Fruit fly (Drosophila melanogaster) whole organism, embryonic: Measurements from ENCODE around the gene CG33923.

Experiments
- Aef1 ChIP-seq: fragments of 200-800 bp; sonication (Bioruptor generic); IDR thresholded peaks from 3 replicates; pipeline ENCODE4 v1.3.6; 2022; ENCODE audit warnings: missing biosample characterization, missing genetic modification characterization
- CG10267 ChIP-seq: fragments of 200-800 bp; sonication (Bioruptor generic); optimal IDR thresholded peaks from 2 replicates; lab custom pipeline; 2018; ENCODE audit warnings: missing biosample characterization, mild to moderate bottlenecking, missing genetic modification characterization, moderate library complexity
- CG12071 ChIP-seq: fragments of 200-800 bp; sonication (Bioruptor generic); optimal IDR thresholded peaks from 3 replicates; lab custom pipeline; 2018; ENCODE audit warnings: missing biosample characterization, mild to moderate bottlenecking, missing genetic modification characterization
- CG12104 ChIP-seq: fragments of 200-800 bp; sonication (Bioruptor generic); optimal IDR thresholded peaks from 3 replicates; lab custom pipeline; 2016; ENCODE audit warnings: missing biosample characterization, missing genetic modification characterization
- CG13287 ChIP-seq: fragments of 200-800 bp; sonication (Bioruptor generic); IDR thresholded peaks from 2 replicates; pipeline ENCODE4 v1.3.6; 2022; ENCODE audit warnings: missing biosample characterization, missing genetic modification characterization; ENCODE audit not compliant: partially characterized antibody
- CG14014 ChIP-seq: fragments of 200-800 bp; sonication (Bioruptor generic); IDR thresholded peaks from 2 replicates; pipeline ENCODE4 v1.3.6; 2022; ENCODE audit warnings: missing biosample characterization, missing genetic modification characterization
- CG15011 ChIP-seq: fragments of 200-800 bp; sonication (Bioruptor generic); optimal IDR thresholded peaks from 3 replicates; lab custom pipeline; 2018; ENCODE audit warnings: missing biosample characterization, mild to moderate bottlenecking, missing genetic modification characterization
- CG1603 ChIP-seq: fragments of 200-800 bp; sonication (Bioruptor generic); optimal IDR thresholded peaks from 2 replicates; lab custom pipeline; 2019; ENCODE audit warnings: missing biosample characterization, mild to moderate bottlenecking, missing genetic modification characterization, moderate library complexity
- CG16779 ChIP-seq: fragments of 200-800 bp; sonication (Bioruptor generic); IDR thresholded peaks from 2 replicates; pipeline ENCODE4 v1.3.6; 2022; ENCODE audit warnings: missing biosample characterization, missing genetic modification characterization
- CG17361 ChIP-seq: fragments of 200-800 bp; sonication (Bioruptor generic); IDR thresholded peaks from 3 replicates; pipeline ENCODE4 v1.3.6; 2022; ENCODE audit warnings: missing biosample characterization, missing genetic modification characterization
- CG18011 ChIP-seq: fragments of 200-800 bp; sonication (Bioruptor generic); optimal IDR thresholded peaks from 2 replicates; lab custom pipeline; 2017; ENCODE audit warnings: missing biosample characterization, missing genetic modification characterization, mild to moderate bottlenecking, moderate library complexity, missing genotype
- CG2120 ChIP-seq: fragments of 200-800 bp; sonication (Bioruptor generic); optimal IDR thresholded peaks from 3 replicates; lab custom pipeline; 2016; ENCODE audit warnings: missing biosample characterization, missing genetic modification characterization
- CG2678 ChIP-seq: fragments of 200-800 bp; sonication (Bioruptor generic); optimal IDR thresholded peaks from 3 replicates; lab custom pipeline; 2019; ENCODE audit warnings: missing biosample characterization, mild to moderate bottlenecking, missing genetic modification characterization, moderate library complexity
- CG2712 ChIP-seq: fragments of 200-800 bp; optimal IDR thresholded peaks from 3 replicates; lab custom pipeline; 2019; ENCODE audit warnings: missing biosample characterization, mild to moderate bottlenecking, missing genetic modification characterization, moderate library complexity
- CG4424 ChIP-seq: fragments of 200-800 bp; sonication (Bioruptor generic); optimal IDR thresholded peaks from 3 replicates; lab custom pipeline; 2016; ENCODE audit warnings: missing biosample characterization, missing genetic modification characterization
- CG4730 ChIP-seq: fragments of 200-800 bp; sonication (Bioruptor generic); IDR thresholded peaks from 2 replicates; pipeline ENCODE4 v1.3.6; 2022; ENCODE audit warnings: missing biosample characterization, missing genetic modification characterization
- CG7556 ChIP-seq: fragments of 200-800 bp; sonication (Bioruptor generic); optimal IDR thresholded peaks from 2 replicates; lab custom pipeline; 2017; ENCODE audit warnings: missing biosample characterization, mild to moderate bottlenecking, missing genetic modification characterization
- Ets65A ChIP-seq: fragments of 200-800 bp; sonication (Bioruptor generic); peaks from one replicate; lab custom pipeline; 2016; ENCODE audit warnings: missing biosample characterization, missing genetic modification characterization
- Hr39 ChIP-seq: fragments of >200 bp; optimal IDR thresholded peaks from 2 replicates; lab custom pipeline; 2017
- Hr51 ChIP-seq, 2 experiments: fragments of 200-800 bp; sonication (Bioruptor generic); optimal IDR thresholded peaks; 2 replicates in 1 of 2; 3 replicates in 1 of 2; lab custom pipeline; 2016 to 2018; ENCODE audit warnings: missing biosample characterization in 2 of 2, missing genetic modification characterization in 2 of 2, mild to moderate bottlenecking in 1 of 2, moderate library complexity in 1 of 2
- Max ChIP-seq: fragments of 200-800 bp; sonication (Bioruptor generic); optimal IDR thresholded peaks from 2 replicates; lab custom pipeline; 2016; ENCODE audit warnings: missing biosample characterization, mild to moderate bottlenecking, missing genetic modification characterization
- Ravus ChIP-seq: fragments of 200-800 bp; sonication (Bioruptor generic); IDR thresholded peaks from 2 replicates; pipeline ENCODE4 v1.3.6; 2022; ENCODE audit warnings: missing biosample characterization, missing genetic modification characterization
- Sox102F ChIP-seq: fragments of 200-800 bp; sonication (Bioruptor generic); optimal IDR thresholded peaks from 2 replicates; lab custom pipeline; 2018; ENCODE audit warnings: missing biosample characterization, mild to moderate bottlenecking, missing genetic modification characterization, moderate library complexity
- Ssrp ChIP-seq: fragments of 200-800 bp; sonication (Bioruptor generic); optimal IDR thresholded peaks from 2 replicates; lab custom pipeline; 2018; ENCODE audit warnings: missing biosample characterization, mild to moderate bottlenecking, missing genetic modification characterization, moderate library complexity
- Xrp1 ChIP-seq: fragments of 200-800 bp; sonication (Bioruptor generic); IDR thresholded peaks from 2 replicates; pipeline ENCODE4 v1.3.6; 2022; ENCODE audit warnings: missing biosample characterization, missing genetic modification characterization
- ase ChIP-seq: fragments of 200-800 bp; sonication (Bioruptor generic); IDR thresholded peaks from 3 replicates; pipeline ENCODE4 v1.3.6; 2022; ENCODE audit warnings: missing biosample characterization, missing genetic modification characterization
- ato ChIP-seq: fragments of 200-800 bp; sonication (Bioruptor generic); IDR thresholded peaks from 2 replicates; pipeline ENCODE4 v1.3.6; 2022; ENCODE audit warnings: missing biosample characterization, missing genetic modification characterization; ENCODE audit not compliant: partially characterized antibody
- btn ChIP-seq: fragments of 200-800 bp; sonication (Bioruptor generic); optimal IDR thresholded peaks from 2 replicates; lab custom pipeline; 2016; ENCODE audit warnings: missing biosample characterization, missing genetic modification characterization
- chinmo ChIP-seq: fragments of 200-800 bp; sonication (Bioruptor generic); IDR thresholded peaks from 4 replicates; pipeline ENCODE4 v1.3.6; 2022; ENCODE audit warnings: missing biosample characterization, missing genetic modification characterization; ENCODE audit not compliant: partially characterized antibody
- dysf ChIP-seq: fragments of 200-800 bp; sonication (Bioruptor generic); IDR thresholded peaks from 3 replicates; pipeline ENCODE4 v1.3.6; 2022; ENCODE audit warnings: missing biosample characterization, missing genetic modification characterization
- fd96Cb ChIP-seq: fragments of 200-800 bp; sonication (Bioruptor generic); optimal IDR thresholded peaks from 2 replicates; lab custom pipeline; 2018; ENCODE audit warnings: missing biosample characterization, mild to moderate bottlenecking, missing genetic modification characterization, moderate library complexity
- fu2 ChIP-seq: fragments of 200-800 bp; sonication (Bioruptor generic); optimal IDR thresholded peaks from 2 replicates; lab custom pipeline; 2016; ENCODE audit warnings: missing biosample characterization, missing genetic modification characterization
- ham ChIP-seq: fragments of 200-800 bp; sonication (Bioruptor generic); IDR thresholded peaks from 2 replicates; pipeline ENCODE4 v1.3.6; 2022; ENCODE audit warnings: missing biosample characterization, missing genetic modification characterization
- hkb ChIP-seq, 2 experiments: fragments of 200-800 bp in 1 of 2; fragments of >200 bp in 1 of 2; sonication (Bioruptor generic) in 1 of 2; IDR thresholded peaks in 1 of 2; optimal IDR thresholded peaks in 1 of 2; 2 replicates each; pipeline versions ENCODE4 v1.3.6 to Lab custom; 2017 to 2022; ENCODE audit warnings: missing biosample characterization in 1 of 2, missing genetic modification characterization in 1 of 2
- lab ChIP-seq: fragments of 200-800 bp; sonication (Bioruptor generic); optimal IDR thresholded peaks from 3 replicates; lab custom pipeline; 2017; ENCODE audit warnings: missing biosample characterization, missing genetic modification characterization, mild to moderate bottlenecking, moderate library complexity, missing genetic modification reagents
- lbe ChIP-seq: fragments of 200-800 bp; sonication (Bioruptor generic); optimal IDR thresholded peaks from 2 replicates; lab custom pipeline; 2016; ENCODE audit warnings: missing biosample characterization, mild to moderate bottlenecking, missing genetic modification characterization
- lmd ChIP-seq: fragments of 200-800 bp; sonication (Bioruptor generic); IDR thresholded peaks from 2 replicates; pipeline ENCODE4 v1.3.6; 2022; ENCODE audit warnings: missing biosample characterization, missing genetic modification characterization
- mirr ChIP-seq: fragments of 200-800 bp; sonication (Bioruptor generic); optimal IDR thresholded peaks from 3 replicates; lab custom pipeline; 2018; ENCODE audit warnings: missing biosample characterization, mild to moderate bottlenecking, missing genetic modification characterization
- nerfin-2 ChIP-seq: fragments of 200-800 bp; sonication (Bioruptor generic); IDR thresholded peaks from 2 replicates; pipeline ENCODE4 v1.3.6; 2022; ENCODE audit warnings: missing biosample characterization, missing genetic modification characterization; ENCODE audit not compliant: partially characterized antibody
- org-1 ChIP-seq: fragments of 200-800 bp; sonication (Bioruptor generic); optimal IDR thresholded peaks from 2 replicates; lab custom pipeline; 2017; ENCODE audit warnings: missing biosample characterization, missing genetic modification characterization
- prd ChIP-seq, 3 experiments: fragments of >200 bp in 2 of 3; fragments of 200-800 bp in 1 of 3; sonication (Bioruptor generic) in 1 of 3; optimal IDR thresholded peaks in 2 of 3; IDR thresholded peaks in 1 of 3; 2 replicates in 2 of 3; 3 replicates in 1 of 3; pipeline versions ENCODE4 v1.3.6 to Lab custom; 2017 to 2022; ENCODE audit warnings: missing biosample characterization in 1 of 3, missing genetic modification characterization in 1 of 3
- run ChIP-seq: fragments of 200-800 bp; sonication (Bioruptor generic); optimal IDR thresholded peaks from 3 replicates; lab custom pipeline; 2018; ENCODE audit warnings: missing biosample characterization, mild to moderate bottlenecking, missing genetic modification characterization
- sisA ChIP-seq: fragments of 200-800 bp; sonication (Bioruptor generic); IDR thresholded peaks from 2 replicates; pipeline ENCODE4 v1.3.6; 2022; ENCODE audit warnings: missing biosample characterization, missing genetic modification characterization
- slp2 ChIP-seq: fragments of 200-800 bp; sonication (Bioruptor generic); optimal IDR thresholded peaks from 2 replicates; lab custom pipeline; 2016; ENCODE audit warnings: missing biosample characterization, missing genetic modification characterization
- sob ChIP-seq: fragments of 200-800 bp; sonication (Bioruptor generic); IDR thresholded peaks from 2 replicates; pipeline ENCODE4 v1.3.6; 2022; ENCODE audit warnings: missing biosample characterization, missing genetic modification characterization
- stwl ChIP-seq: fragments of 200-800 bp; sonication (Bioruptor generic); optimal IDR thresholded peaks from 3 replicates; lab custom pipeline; 2018; ENCODE audit warnings: missing biosample characterization, mild to moderate bottlenecking, missing genetic modification characterization, moderate library complexity
- ttk ChIP-seq: fragments of 200-800 bp; sonication (Bioruptor generic); IDR thresholded peaks from 2 replicates; pipeline ENCODE4 v2.1.2; 2022; ENCODE audit warnings: missing biosample characterization, missing genetic modification characterization
- vfl ChIP-seq: fragments of 200-800 bp; sonication (Bioruptor generic); optimal IDR thresholded peaks from 2 replicates; lab custom pipeline; 2016; ENCODE audit warnings: missing biosample characterization, missing genetic modification characterization

The CG33923 gene

dm6 chr2L:1386512-1386911 lies 44.6 kb upstream of the CG33923 start:
- TF ChIP-seq Ets65A (GFP tag; lab: Kevin White, UChicago) (peak; percentile 74), Ssrp (peak; percentile 6), CG17361 (GFP tag; lab: Robert Waterston, UW) (peak; percentile 47; the same call in 1 of the 3 replicates), ato (no peak)

DNA sequence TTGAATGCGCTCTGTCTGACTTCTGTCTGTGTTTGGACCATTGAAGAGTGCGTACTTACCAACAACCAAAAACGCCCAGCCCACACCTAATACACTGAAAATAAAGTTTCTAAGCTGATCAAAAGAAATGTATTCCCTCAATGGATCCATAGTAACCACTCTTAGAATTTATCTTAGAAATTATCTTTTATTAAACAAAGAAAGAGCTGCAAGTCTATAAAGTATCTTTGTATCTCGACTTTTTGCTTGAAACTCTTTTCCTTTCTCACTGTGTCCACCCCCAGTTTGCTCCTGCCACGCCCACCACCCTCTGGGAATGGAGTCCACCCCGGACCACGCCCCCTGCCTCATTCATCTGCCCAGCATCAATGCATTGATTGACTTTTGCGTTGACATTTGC lies 35.7 kb upstream of the CG33923 start:
- no peak for TF ChIP-seq chinmo (GFP tag; lab: Robert Waterston, UW)
- TF ChIP-seq CG7556 (GFP tag; lab: Kevin White, UChicago), result no peak
- no peak for TF ChIP-seq slp2 (GFP tag; lab: Kevin White, UChicago)
- TF ChIP-seq ttk (GFP tag; lab: Robert Waterston, UW), result peak; percentile 28; the same call in 1 of the 2 replicates
- no peak for TF ChIP-seq CG15011 (GFP tag; lab: Kevin White, UChicago)
- TF ChIP-seq sisA (GFP tag; lab: Robert Waterston, UW), result peak; percentile 7; the same call in 1 of the 2 replicates
- TF ChIP-seq run, result no peak
- TF ChIP-seq Xrp1 (GFP tag; lab: Robert Waterston, UW), result 0 out of 2 replicates have a peak, but pooled peaks have one; percentile 6
- TF ChIP-seq hkb (optimal IDR thresholded peaks at IDR 0.05; lab: Kevin White, UChicago), result no peak
- 0 out of 2 replicates have a peak, but pooled peaks have one; percentile 13 for TF ChIP-seq hkb (GFP tag; IDR thresholded peaks at IDR 0.05; lab: Robert Waterston, UW)
- 0 out of 2 replicates have a peak, but pooled peaks have one; percentile 9 for TF ChIP-seq lmd (GFP tag; lab: Robert Waterston, UW)
- TF ChIP-seq fd96Cb (tag; lab: Kevin White, UChicago), result no peak
- TF ChIP-seq CG2678, result peak; percentile 36
- TF ChIP-seq nerfin-2 (GFP tag; lab: Robert Waterston, UW), result no peak
- TF ChIP-seq CG13287 (GFP tag; lab: Robert Waterston, UW), result no peak
- no peak for TF ChIP-seq CG1603 (tag; lab: Kevin White, UChicago)
- TF ChIP-seq CG16779 (GFP tag; lab: Robert Waterston, UW), result no peak
- TF ChIP-seq fu2 (GFP tag; lab: Kevin White, UChicago), result no peak
- no peak for TF ChIP-seq CG4730 (GFP tag; lab: Robert Waterston, UW)
- TF ChIP-seq Hr51 (GFP tag; optimal IDR thresholded peaks at IDR 0.05; lab: Kevin White, UChicago), result peak in 1 of 2 experiments; percentile 1
- TF ChIP-seq Max (GFP tag; lab: Kevin White, UChicago), result no peak
- TF ChIP-seq dysf, result peak; percentile 35; the same call in 2 of the 3 replicates
- peak; percentile 19 for TF ChIP-seq lab
- no peak for TF ChIP-seq ham (GFP tag; lab: Robert Waterston, UW)
- TF ChIP-seq mirr (GFP tag; lab: Kevin White, UChicago), result no peak
- TF ChIP-seq CG2120 (GFP tag; lab: Kevin White, UChicago), result peak; percentile 2
- TF ChIP-seq CG18011 (GFP tag; lab: Kevin White, UChicago), result no peak
- TF ChIP-seq CG2712, result peak; percentile 26
- no peak for TF ChIP-seq sob (GFP tag; lab: Robert Waterston, UW)
- TF ChIP-seq Sox102F (GFP tag; lab: Kevin White, UChicago), result peak; percentile 27
- no peak for TF ChIP-seq CG12104 (GFP tag; lab: Kevin White, UChicago)
- TF ChIP-seq vfl (GFP tag; lab: Kevin White, UChicago), result no peak
- no peak for TF ChIP-seq prd (optimal IDR thresholded peaks at IDR 0.05; lab: Kevin White, UChicago)
- TF ChIP-seq prd (GFP tag; IDR thresholded peaks at IDR 0.05; lab: Robert Waterston, UW), result peak; percentile 7; the same call in 1 of the 3 replicates
- TF ChIP-seq CG10267 (tag; lab: Kevin White, UChicago), result no peak
- peak; percentile 22; the same call in 1 of the 3 replicates for TF ChIP-seq Aef1 (GFP tag; lab: Robert Waterston, UW)
- no peak for TF ChIP-seq org-1
- TF ChIP-seq Ravus (GFP tag; lab: Robert Waterston, UW), result no peak
- no peak for TF ChIP-seq CG12071 (GFP tag; lab: Kevin White, UChicago)
- TF ChIP-seq CG14014 (GFP tag; lab: Robert Waterston, UW), result 0 out of 2 replicates have a peak, but pooled peaks have one; percentile 14
- TF ChIP-seq btn (GFP tag; lab: Kevin White, UChicago), result no peak
- no peak for TF ChIP-seq CG4424
- TF ChIP-seq ase, result no peak
- no peak for TF ChIP-seq lbe
- TF ChIP-seq stwl (tag; lab: Kevin White, UChicago), result no peak
- TF ChIP-seq Hr39, result no peak
